Fruit fly (Drosophila melanogaster) whole organism, embryonic: ENCODE measurements around the gene foxo.
A peak's percentile ranks its signal among the peaks of the same experiment; 100 is the strongest.

Experiments
- CG10959 ChIP-seq: fragments of 200-800 bp; sonication (Bioruptor generic); IDR thresholded peaks from 2 replicates; pipeline ENCODE4 v1.3.6; 2022; ENCODE audit warnings: missing biosample characterization, missing genetic modification characterization
- CG11085 ChIP-seq: fragments of 200-800 bp; sonication (Bioruptor generic); IDR thresholded peaks from 2 replicates; pipeline ENCODE4 v1.3.6; 2022; ENCODE audit warnings: missing biosample characterization, missing genetic modification characterization
- CG12769 ChIP-seq: fragments of 200-800 bp; sonication (Bioruptor generic); optimal IDR thresholded peaks from 2 replicates; lab custom pipeline; 2019; ENCODE audit warnings: missing biosample characterization, mild to moderate bottlenecking, missing genetic modification characterization, moderate library complexity
- CG13775 ChIP-seq: fragments of 200-800 bp; sonication (Bioruptor generic); optimal IDR thresholded peaks from 3 replicates; lab custom pipeline; 2017; ENCODE audit warnings: missing biosample characterization, mild to moderate bottlenecking, missing genetic modification characterization
- CG14710 ChIP-seq: fragments of 200-800 bp; sonication (Bioruptor generic); optimal IDR thresholded peaks from 3 replicates; lab custom pipeline; 2019; ENCODE audit warnings: missing biosample characterization, mild to moderate bottlenecking, missing genetic modification characterization, moderate library complexity
- CG15479 ChIP-seq: fragments of 200-800 bp; sonication (Bioruptor generic); optimal IDR thresholded peaks from 3 replicates; lab custom pipeline; 2019; ENCODE audit warnings: missing biosample characterization, mild to moderate bottlenecking, missing genetic modification characterization, moderate library complexity
- CG15601 ChIP-seq: fragments of 200-800 bp; sonication (Bioruptor generic); optimal IDR thresholded peaks from 3 replicates; lab custom pipeline; 2019; ENCODE audit warnings: missing biosample characterization, mild to moderate bottlenecking, missing genetic modification characterization, moderate library complexity
- CG18262 ChIP-seq: fragments of 200-800 bp; optimal IDR thresholded peaks from 3 replicates; lab custom pipeline; 2019; ENCODE audit warnings: missing biosample characterization, mild to moderate bottlenecking, missing genetic modification characterization, moderate library complexity
- CG18764 ChIP-seq: fragments of 200-800 bp; sonication (Bioruptor generic); optimal IDR thresholded peaks from 3 replicates; lab custom pipeline; 2016; ENCODE audit warnings: missing biosample characterization, missing genetic modification characterization
- CG3163 ChIP-seq: fragments of 200-800 bp; sonication (Bioruptor generic); optimal IDR thresholded peaks from 3 replicates; lab custom pipeline; 2016; ENCODE audit warnings: missing biosample characterization, missing genetic modification characterization
- CG32532 ChIP-seq: fragments of 200-800 bp; sonication (Bioruptor generic); IDR thresholded peaks from 2 replicates; pipeline ENCODE4 v1.3.6; 2022; ENCODE audit warnings: missing biosample characterization, missing genetic modification characterization
- CG34376 ChIP-seq: fragments of 200-800 bp; sonication (Bioruptor generic); optimal IDR thresholded peaks from 2 replicates; lab custom pipeline; 2018; ENCODE audit warnings: missing biosample characterization, mild to moderate bottlenecking, missing genetic modification characterization
- CG4424 ChIP-seq: fragments of 200-800 bp; sonication (Bioruptor generic); optimal IDR thresholded peaks from 3 replicates; lab custom pipeline; 2016; ENCODE audit warnings: missing biosample characterization, missing genetic modification characterization
- CG5180 ChIP-seq: fragments of 200-800 bp; sonication (Bioruptor generic); optimal IDR thresholded peaks from 3 replicates; lab custom pipeline; 2017; ENCODE audit warnings: missing biosample characterization, missing genetic modification characterization, mild to moderate bottlenecking, moderate library complexity, missing genetic modification reagents
- CG6175 ChIP-seq: fragments of 200-800 bp; sonication (Bioruptor generic); IDR thresholded peaks from 3 replicates; pipeline ENCODE4 v1.3.6; 2022; ENCODE audit warnings: missing biosample characterization, missing genetic modification characterization
- CG6689 ChIP-seq: fragments of 200-800 bp; sonication (Bioruptor generic); IDR thresholded peaks from 2 replicates; pipeline ENCODE4 v1.3.6; 2022; ENCODE audit warnings: missing biosample characterization, missing genetic modification characterization
- Gsc ChIP-seq: fragments of 200-800 bp; sonication (Bioruptor generic); IDR thresholded peaks from 2 replicates; pipeline ENCODE4 v1.3.6; 2022; ENCODE audit warnings: missing biosample characterization, missing genetic modification characterization
- H15 ChIP-seq: fragments of 200-800 bp; sonication (Bioruptor generic); IDR thresholded peaks from 3 replicates; pipeline ENCODE4 v1.3.6; 2022; ENCODE audit warnings: missing biosample characterization, missing genetic modification characterization
- Hey ChIP-seq: fragments of 200-800 bp; sonication (Bioruptor generic); optimal IDR thresholded peaks from 3 replicates; lab custom pipeline; 2018; ENCODE audit warnings: missing biosample characterization, mild to moderate bottlenecking, missing genetic modification characterization
- Hmx ChIP-seq: fragments of 200-800 bp; sonication (Bioruptor generic); optimal IDR thresholded peaks from 2 replicates; lab custom pipeline; 2016; ENCODE audit warnings: missing biosample characterization, missing genetic modification characterization
- Max ChIP-seq: fragments of 200-800 bp; sonication (Bioruptor generic); optimal IDR thresholded peaks from 2 replicates; lab custom pipeline; 2016; ENCODE audit warnings: missing biosample characterization, mild to moderate bottlenecking, missing genetic modification characterization
- Mrtf ChIP-seq: fragments of 200-800 bp; sonication (Bioruptor generic); IDR thresholded peaks from 3 replicates; pipeline ENCODE4 v1.3.6; 2022; ENCODE audit warnings: missing biosample characterization, missing genetic modification characterization
- NC2α ChIP-seq: fragments of 200-800 bp; sonication (Bioruptor generic); optimal IDR thresholded peaks from 2 replicates; lab custom pipeline; 2016; ENCODE audit warnings: missing biosample characterization, missing genetic modification characterization
- Opbp ChIP-seq: fragments of 200-800 bp; sonication (Bioruptor generic); IDR thresholded peaks from 3 replicates; pipeline ENCODE4 v1.3.6; 2022; ENCODE audit warnings: missing biosample characterization, missing genetic modification characterization; ENCODE audit not compliant: partially characterized antibody
- PHDP ChIP-seq: fragments of 200-800 bp; sonication (Bioruptor generic); optimal IDR thresholded peaks from 3 replicates; lab custom pipeline; 2018; ENCODE audit warnings: missing biosample characterization, mild to moderate bottlenecking, missing genetic modification characterization, moderate library complexity
- Pdp1 ChIP-seq, 2 experiments: fragments of 200-800 bp; sonication (Bioruptor generic); optimal IDR thresholded peaks; 3 replicates each; lab custom pipeline; 2016; ENCODE audit warnings: missing biosample characterization in 2 of 2, missing genetic modification characterization in 2 of 2, mild to moderate bottlenecking in 1 of 2, moderate library complexity in 1 of 2
- Sry-δ ChIP-seq: fragments of 200-800 bp; sonication (Bioruptor generic); optimal IDR thresholded peaks from 2 replicates; lab custom pipeline; 2016; ENCODE audit warnings: missing biosample characterization, missing genetic modification characterization
- Ssrp ChIP-seq: fragments of 200-800 bp; sonication (Bioruptor generic); optimal IDR thresholded peaks from 2 replicates; lab custom pipeline; 2018; ENCODE audit warnings: missing biosample characterization, mild to moderate bottlenecking, missing genetic modification characterization, moderate library complexity
- Xbp1 ChIP-seq: fragments of 200-800 bp; sonication (Bioruptor generic); optimal IDR thresholded peaks from 3 replicates; lab custom pipeline; 2016; ENCODE audit warnings: missing biosample characterization, mild to moderate bottlenecking, missing genetic modification characterization
- ato ChIP-seq: fragments of 200-800 bp; sonication (Bioruptor generic); IDR thresholded peaks from 2 replicates; pipeline ENCODE4 v1.3.6; 2022; ENCODE audit warnings: missing biosample characterization, missing genetic modification characterization; ENCODE audit not compliant: partially characterized antibody
- bcd ChIP-seq: fragments of 200-800 bp; sonication (Bioruptor generic); optimal IDR thresholded peaks from 2 replicates; lab custom pipeline; 2017; ENCODE audit warnings: missing biosample characterization, mild to moderate bottlenecking, missing genetic modification characterization
- bsh ChIP-seq, 2 experiments: fragments of 200-800 bp; sonication (Bioruptor generic); optimal IDR thresholded peaks; 2 replicates each; lab custom pipeline; 2017 to 2018; ENCODE audit warnings: mild to moderate bottlenecking in 2 of 2, missing biosample characterization in 2 of 2, missing genetic modification characterization in 2 of 2, moderate library complexity in 1 of 2
- dpn ChIP-seq, 2 experiments: fragments of 200-800 bp; sonication (Bioruptor generic); optimal IDR thresholded peaks; 3 replicates each; lab custom pipeline; 2016; ENCODE audit warnings: missing biosample characterization in 2 of 2, missing genetic modification characterization in 2 of 2
- ems ChIP-seq: fragments of 200-800 bp; sonication (Bioruptor generic); optimal IDR thresholded peaks from 3 replicates; lab custom pipeline; 2016; ENCODE audit warnings: missing biosample characterization, missing genetic modification characterization
- exex ChIP-seq: fragments of 200-800 bp; sonication (Bioruptor generic); optimal IDR thresholded peaks from 4 replicates; lab custom pipeline; 2018; ENCODE audit warnings: missing biosample characterization, mild to moderate bottlenecking, missing genetic modification characterization, moderate library complexity
- eyg ChIP-seq: fragments of 200-800 bp; sonication (Bioruptor generic); optimal IDR thresholded peaks from 3 replicates; lab custom pipeline; 2016; ENCODE audit warnings: missing biosample characterization, missing genetic modification characterization
- ftz-f1 ChIP-seq: fragments of 200-800 bp; sonication (Bioruptor generic); optimal IDR thresholded peaks from 2 replicates; lab custom pipeline; 2016; ENCODE audit warnings: missing biosample characterization, missing genetic modification characterization
- fu2 ChIP-seq: fragments of 200-800 bp; sonication (Bioruptor generic); optimal IDR thresholded peaks from 2 replicates; lab custom pipeline; 2016; ENCODE audit warnings: missing biosample characterization, missing genetic modification characterization
- grn ChIP-seq: fragments of 200-800 bp; sonication (Bioruptor generic); optimal IDR thresholded peaks from 3 replicates; lab custom pipeline; 2017; ENCODE audit warnings: missing biosample characterization, missing genetic modification characterization
- hth ChIP-seq: fragments of >200 bp; optimal IDR thresholded peaks from 2 replicates; lab custom pipeline; 2017; ENCODE audit warnings: inconsistent platforms
- klu ChIP-seq: fragments of 200-800 bp; sonication (Bioruptor generic); IDR thresholded peaks from 2 replicates; pipeline ENCODE4 v1.3.6; 2022; ENCODE audit warnings: missing biosample characterization, missing genetic modification characterization
- lmd ChIP-seq: fragments of 200-800 bp; sonication (Bioruptor generic); IDR thresholded peaks from 2 replicates; pipeline ENCODE4 v1.3.6; 2022; ENCODE audit warnings: missing biosample characterization, missing genetic modification characterization
- nau ChIP-seq: fragments of 200-800 bp; sonication (Bioruptor generic); optimal IDR thresholded peaks from 3 replicates; lab custom pipeline; 2017; ENCODE audit warnings: missing biosample characterization, mild to moderate bottlenecking, missing genetic modification characterization, missing genetic modification reagents
- pb ChIP-seq: fragments of 200-800 bp; sonication (Bioruptor generic); optimal IDR thresholded peaks from 3 replicates; lab custom pipeline; 2016; ENCODE audit warnings: missing biosample characterization, missing genetic modification characterization
- sima ChIP-seq: fragments of 200-800 bp; sonication (Bioruptor generic); optimal IDR thresholded peaks from 2 replicates; lab custom pipeline; 2016; ENCODE audit warnings: missing biosample characterization, missing genetic modification characterization
- sr ChIP-seq: fragments of 200-800 bp; sonication (Bioruptor generic); IDR thresholded peaks from 3 replicates; pipeline ENCODE4 v1.3.6; 2022; ENCODE audit warnings: missing biosample characterization, missing genetic modification characterization
- tio ChIP-seq: fragments of 200-800 bp; sonication (Bioruptor generic); optimal IDR thresholded peaks from 2 replicates; lab custom pipeline; 2017; ENCODE audit warnings: missing biosample characterization, missing genetic modification characterization, inconsistent platforms
- usp ChIP-seq: fragments of >200 bp; optimal IDR thresholded peaks from 2 replicates; lab custom pipeline; 2017; ENCODE audit warnings: missing biosample characterization, missing genetic modification characterization
- zfh2 ChIP-seq: fragments of 200-800 bp; sonication (Bioruptor generic); optimal IDR thresholded peaks from 2 replicates; lab custom pipeline; 2016; ENCODE audit warnings: missing biosample characterization, missing genetic modification characterization

The foxo gene

DNA sequence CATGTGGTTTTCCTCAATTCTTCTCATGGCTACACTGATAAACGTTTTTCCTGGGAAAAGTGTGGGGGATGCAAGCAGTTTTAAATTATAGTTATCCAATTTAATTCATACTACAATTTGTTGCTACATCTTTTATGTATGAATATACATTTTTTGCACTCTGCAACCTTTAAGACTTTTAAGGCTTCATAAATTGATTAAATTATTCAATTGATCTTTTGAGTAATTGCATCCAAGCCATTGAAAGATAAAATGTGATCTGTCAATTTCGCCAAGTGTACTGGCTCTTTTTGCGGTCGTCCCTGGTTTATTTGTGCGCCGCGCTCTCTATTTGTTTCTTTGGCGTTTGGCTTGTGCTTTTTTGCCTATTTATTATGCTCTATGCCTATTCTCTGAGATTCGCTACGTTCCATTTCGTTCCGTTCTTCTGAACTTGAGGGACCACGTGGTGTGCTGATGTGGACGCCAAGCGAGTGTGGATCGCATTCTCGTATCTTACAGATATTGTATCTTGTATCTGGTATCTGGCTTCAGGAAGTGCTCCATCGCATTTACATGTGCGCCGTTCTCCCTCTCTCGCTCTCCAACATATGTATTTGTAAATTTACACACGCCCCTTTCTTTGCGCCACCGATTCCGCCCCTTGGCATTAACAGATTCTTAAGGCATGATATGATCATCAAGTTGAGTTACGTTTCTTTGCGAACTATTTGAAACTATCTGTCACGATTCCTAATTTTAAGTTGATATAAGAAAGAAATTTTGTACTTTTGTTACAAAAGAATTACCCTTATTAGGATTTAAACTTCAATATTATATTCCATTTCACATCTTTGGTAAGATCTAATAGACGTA lies 4.3 kb upstream of the foxo start (continued):
- TF ChIP-seq klu: peak; percentile 91
- TF ChIP-seq CG18262 (tag; lab: Kevin White, UChicago): peak; percentile 63
- peak; percentile 87 for TF ChIP-seq CG12769 (tag; lab: Kevin White, UChicago)
- peak; percentile 88 for TF ChIP-seq PHDP (tag; lab: Kevin White, UChicago)
- TF ChIP-seq CG11085 (GFP tag; lab: Robert Waterston, UW): peak; percentile 87
- peak; percentile 79 for TF ChIP-seq CG6175 (GFP tag; lab: Robert Waterston, UW)
- peak; percentile 57 for TF ChIP-seq exex (tag; lab: Kevin White, UChicago)
- no peak for TF ChIP-seq ato (GFP tag; lab: Robert Waterston, UW)
- peak; percentile 71 for TF ChIP-seq pb (GFP tag; lab: Kevin White, UChicago)
- TF ChIP-seq CG18764 (GFP tag; lab: Kevin White, UChicago): peak; percentile 50
- TF ChIP-seq ftz-f1: peak; percentile 55
- peak; percentile 81 for TF ChIP-seq Max
- TF ChIP-seq Hey: peak; percentile 30
- TF ChIP-seq eyg (GFP tag; lab: Kevin White, UChicago): peak; percentile 75
- no peak for TF ChIP-seq Opbp
- peak; percentile 76 for TF ChIP-seq Mrtf (GFP tag; lab: Robert Waterston, UW)
- TF ChIP-seq usp (GFP tag; lab: Kevin White, UChicago): no peak
- TF ChIP-seq tio: peak; percentile 85
- no peak for TF ChIP-seq Gsc (GFP tag; lab: Robert Waterston, UW)
- peak; percentile 86 for TF ChIP-seq CG13775 (GFP tag; lab: Kevin White, UChicago)
- peak; percentile 43 to 84 for TF ChIP-seq bsh (GFP tag; optimal IDR thresholded peaks at IDR 0.05; lab: Kevin White, UChicago)
- peak; percentile 80 for TF ChIP-seq Xbp1 (GFP tag; lab: Kevin White, UChicago)
- TF ChIP-seq fu2 (GFP tag; lab: Kevin White, UChicago): peak; percentile 91
- no peak for TF ChIP-seq sr (GFP tag; lab: Robert Waterston, UW)
- peak; percentile 62 for TF ChIP-seq CG3163 (GFP tag; lab: Kevin White, UChicago)
- no peak for TF ChIP-seq CG14710 (tag; lab: Kevin White, UChicago)
- TF ChIP-seq hth (lab: Kevin White, UChicago): no peak
- TF ChIP-seq sima (GFP tag; lab: Kevin White, UChicago): peak; percentile 47
- TF ChIP-seq CG4424 (GFP tag; lab: Kevin White, UChicago): peak; percentile 64
- peak; percentile 83 to 88 for TF ChIP-seq dpn (GFP tag; optimal IDR thresholded peaks at IDR 0.05; lab: Kevin White, UChicago)
- peak; percentile 26 for TF ChIP-seq CG34376 (GFP tag; lab: Kevin White, UChicago)
- peak; percentile 21 for TF ChIP-seq Sry-δ (GFP tag; lab: Kevin White, UChicago)
- peak; percentile 95 for TF ChIP-seq CG32532
- peak; percentile 93 for TF ChIP-seq zfh2 (GFP tag; lab: Kevin White, UChicago)
- TF ChIP-seq CG10959 (GFP tag; lab: Robert Waterston, UW): no peak
- peak; percentile 70 for TF ChIP-seq ems (GFP tag; lab: Kevin White, UChicago)
- TF ChIP-seq Hmx (GFP tag; lab: Kevin White, UChicago): peak; percentile 83
- TF ChIP-seq bcd (GFP tag; lab: Kevin White, UChicago): peak; percentile 89
- TF ChIP-seq CG5180 (GFP tag; lab: Kevin White, UChicago): peak; percentile 25
- peak; percentile 73 for TF ChIP-seq nau
- peak; percentile 32 for TF ChIP-seq NC2α (GFP tag; lab: Kevin White, UChicago)
- TF ChIP-seq lmd (GFP tag; lab: Robert Waterston, UW): peak; percentile 94
- no peak for TF ChIP-seq grn (GFP tag; lab: Kevin White, UChicago)
- TF ChIP-seq CG15601 (tag; lab: Kevin White, UChicago): no peak
- TF ChIP-seq Pdp1 (GFP tag; optimal IDR thresholded peaks at IDR 0.05; lab: Kevin White, UChicago): peak; percentile 70 to 91
- TF ChIP-seq H15: peak; percentile 80
- no peak for TF ChIP-seq CG15479 (GFP tag; lab: Kevin White, UChicago)
- TF ChIP-seq CG6689 (GFP tag; lab: Robert Waterston, UW): peak; percentile 85; the same call in 1 of the 2 replicates
- TF ChIP-seq Ssrp: peak; percentile 64
